Fruit fly (Drosophila melanogaster): ENCODE results near the gene brk.

Gene brk

dm6 chrX:7334801-7335176, 27.1 kb downstream of the brk start (continued):
- TF ChIP-seq dati (GFP tag; IDR thresholded peaks at IDR 0.05) (no peak), mam (GFP tag; optimal IDR thresholded peaks at IDR 0.05) (no peak), CG6813 (GFP tag; optimal IDR thresholded peaks at IDR 0.05) (peak; percentile 69), CG1233 (GFP tag; optimal IDR thresholded peaks at IDR 0.05) (peak; percentile 57), CG4328 (GFP tag; optimal IDR thresholded peaks at IDR 0.05) (peak; percentile 56), trh (GFP tag; optimal IDR thresholded peaks at IDR 0.05) (no peak), ssp (GFP tag; IDR thresholded peaks at IDR 0.05) (peak; percentile 63), Opbp (GFP tag; IDR thresholded peaks at IDR 0.05; ENCODE audit: partially characterized antibody) (no peak), tll (GFP tag; optimal IDR thresholded peaks at IDR 0.05) (no peak), CG15073 (GFP tag; optimal IDR thresholded peaks at IDR 0.05) (no peak), CG4854 (GFP tag; optimal IDR thresholded peaks at IDR 0.05) (no peak), CG11093 (GFP tag; IDR thresholded peaks at IDR 0.05) (peak; percentile 64; the same call in 1 of the 3 replicates), unpg (GFP tag; optimal IDR thresholded peaks at IDR 0.05) (peak; percentile 83), ranshi (GFP tag; IDR thresholded peaks at IDR 0.05) (peak; percentile 72), eyg (GFP tag; optimal IDR thresholded peaks at IDR 0.05) (no peak), Hey (tag; optimal IDR thresholded peaks at IDR 0.05) (no peak), CG42726 (GFP tag; IDR thresholded peaks at IDR 0.05; ENCODE audit: partially characterized antibody) (no peak), Lpt (GFP tag; optimal IDR thresholded peaks at IDR 0.05) (no peak), NC2α (GFP tag; optimal IDR thresholded peaks at IDR 0.05) (no peak), kay (GFP tag; optimal IDR thresholded peaks at IDR 0.05) (no peak), twi (tag; optimal IDR thresholded peaks at IDR 0.05) (peak; percentile 50), Lhr (GFP tag; optimal IDR thresholded peaks at IDR 0.05) (peak; percentile 39), lov (optimal IDR thresholded peaks at IDR 0.05) (no peak), lov (GFP tag; IDR thresholded peaks at IDR 0.05) (no peak), CG13287 (GFP tag; IDR thresholded peaks at IDR 0.05; ENCODE audit: partially characterized antibody) (no peak), Sry-β (GFP tag; optimal IDR thresholded peaks at IDR 0.05) (no peak), CG13123 (GFP tag; optimal IDR thresholded peaks at IDR 0.05) (peak; percentile 12), slbo (GFP tag; IDR thresholded peaks at IDR 0.05) (peak; percentile 82), rib (GFP tag; IDR thresholded peaks at IDR 0.05) (0 out of 2 replicates have a peak, but pooled peaks have one; percentile 59), wdn (GFP tag; IDR thresholded peaks at IDR 0.05) (no peak), Gsc (GFP tag; IDR thresholded peaks at IDR 0.05) (no peak), vnd (GFP tag; IDR thresholded peaks at IDR 0.05; ENCODE audit: partially characterized antibody) (no peak), CG11696 (GFP tag; IDR thresholded peaks at IDR 0.05) (peak; percentile 45; the same call in 1 of the 2 replicates), CG9437 (GFP tag; optimal IDR thresholded peaks at IDR 0.05) (peak; percentile 72), gce (GFP tag; IDR thresholded peaks at IDR 0.05) (no peak), B-H2 (GFP tag; optimal IDR thresholded peaks at IDR 0.05) (peak; percentile 33), ind (GFP tag; optimal IDR thresholded peaks at IDR 0.05) (peak; percentile 54), shn (GFP tag; optimal IDR thresholded peaks at IDR 0.05) (no peak), CG5180 (GFP tag; optimal IDR thresholded peaks at IDR 0.05) (peak; percentile 44), ab (GFP tag; optimal IDR thresholded peaks at IDR 0.05) (no peak), pum (GFP tag; optimal IDR thresholded peaks at IDR 0.05) (no peak), CG2202 (tag; optimal IDR thresholded peaks at IDR 0.05) (peak; percentile 66), insv (GFP tag; optimal IDR thresholded peaks at IDR 0.05) (no peak), Meics (GFP tag; optimal IDR thresholded peaks at IDR 0.05) (peak; percentile 83), CG3838 (GFP tag; optimal IDR thresholded peaks at IDR 0.05) (no peak), CG4707 (GFP tag; optimal IDR thresholded peaks at IDR 0.05) (peak; percentile 2), Med (GFP tag) (no peak), CG6272 (GFP tag; IDR thresholded peaks at IDR 0.05) (peak; percentile 53; the same call in 1 of the 2 replicates), ara (GFP tag; IDR thresholded peaks at IDR 0.05) (peak; percentile 31; the same call in 1 of the 2 replicates), CG4282 (GFP tag; optimal IDR thresholded peaks at IDR 0.05) (no peak), ase (GFP tag; IDR thresholded peaks at IDR 0.05) (no peak), ham (GFP tag; IDR thresholded peaks at IDR 0.05) (no peak)
